Fruit fly (Drosophila melanogaster) whole organism, adult: ENCODE results near the gene CG12531.

ENCODE experiments used
- CG11617 ChIP-seq: fragments of 200-800 bp; sonication (Bioruptor generic); optimal IDR thresholded peaks from 2 replicates; lab custom pipeline; 2017; ENCODE audit warnings: mild to moderate bottlenecking, missing biosample characterization, missing genetic modification reagents, missing genetic modification characterization
- CG14711 ChIP-seq: fragments of 200-800 bp; sonication (Bioruptor generic); optimal IDR thresholded peaks from 2 replicates; lab custom pipeline; 2018; ENCODE audit warnings: missing biosample characterization, mild to moderate bottlenecking, missing genetic modification characterization, moderate library complexity
- CG1620 ChIP-seq: fragments of 200-800 bp; sonication (Bioruptor generic); optimal IDR thresholded peaks from 2 replicates; lab custom pipeline; 2016; ENCODE audit warnings: missing biosample characterization, missing genetic modification characterization
- Clk ChIP-seq: fragments of 200-800 bp; sonication (Bioruptor generic); optimal IDR thresholded peaks from 2 replicates; lab custom pipeline; 2017; ENCODE audit warnings: missing biosample characterization, missing genetic modification characterization
- Crg-1 ChIP-seq: fragments of 200-800 bp; sonication (Bioruptor generic); optimal IDR thresholded peaks from 2 replicates; lab custom pipeline; 2016; ENCODE audit warnings: missing biosample characterization, missing genetic modification characterization
- Hr96 ChIP-seq: fragments of 200-800 bp; sonication (Bioruptor generic); optimal IDR thresholded peaks from 2 replicates; lab custom pipeline; 2016; ENCODE audit warnings: missing biosample characterization, missing genetic modification characterization
- Mnt ChIP-seq: fragments of 200-800 bp; sonication (Bioruptor generic); optimal IDR thresholded peaks from 2 replicates; lab custom pipeline; 2016; ENCODE audit warnings: missing biosample characterization, mild to moderate bottlenecking, missing genetic modification characterization
- bab1 ChIP-seq: fragments of 200-800 bp; sonication (Bioruptor generic); optimal IDR thresholded peaks from 3 replicates; lab custom pipeline; 2019; ENCODE audit warnings: missing biosample characterization, mild to moderate bottlenecking, missing genetic modification characterization, moderate library complexity
- kay ChIP-seq: fragments of 200-800 bp; sonication (Bioruptor generic); peaks from one replicate; lab custom pipeline; 2016; ENCODE audit warnings: missing biosample characterization, missing genetic modification characterization, borderline replicate concordance
- ovo ChIP-seq: fragments of 200-800 bp; sonication (Bioruptor generic); optimal IDR thresholded peaks from 2 replicates; lab custom pipeline; 2016; ENCODE audit warnings: missing biosample characterization, missing genetic modification characterization
- pad ChIP-seq: fragments of 200-800 bp; sonication (Bioruptor generic); optimal IDR thresholded peaks from 3 replicates; lab custom pipeline; 2017; ENCODE audit warnings: missing biosample characterization, missing genetic modification characterization, mild to moderate bottlenecking, moderate library complexity, missing genetic modification reagents
- tj ChIP-seq: fragments of 200-800 bp; sonication (Bioruptor generic); optimal IDR thresholded peaks from 3 replicates; lab custom pipeline; 2017; ENCODE audit warnings: missing biosample characterization, mild to moderate bottlenecking, missing genetic modification characterization, moderate library complexity
- toe ChIP-seq: fragments of 200-800 bp; sonication (Bioruptor generic); optimal IDR thresholded peaks from 2 replicates; lab custom pipeline; 2016; ENCODE audit warnings: missing biosample characterization, missing genetic modification characterization

- TF ChIP-seq Crg-1 (GFP tag; lab: Kevin White, UChicago), result no peak
- no peak for TF ChIP-seq Mnt (GFP tag; lab: Kevin White, UChicago)
- TF ChIP-seq CG14711 (tag; lab: Kevin White, UChicago), result no peak
- no peak for TF ChIP-seq CG1620
- no peak for TF ChIP-seq toe (GFP tag; lab: Kevin White, UChicago)
- TF ChIP-seq Clk (GFP tag; lab: Kevin White, UChicago), result no peak
- no peak for TF ChIP-seq tj
- TF ChIP-seq pad (GFP tag; lab: Kevin White, UChicago), result no peak
- TF ChIP-seq kay (GFP tag; lab: Kevin White, UChicago), result no peak
- no peak for TF ChIP-seq CG11617 (GFP tag; lab: Kevin White, UChicago)
- TF ChIP-seq bab1 (GFP tag; lab: Kevin White, UChicago), result no peak
- TF ChIP-seq Hr96 (GFP tag; lab: Kevin White, UChicago), result peak; percentile 5
- TF ChIP-seq ovo (GFP tag; lab: Kevin White, UChicago), result no peak
Measured at dm6 chrX:19717041-19717440, 1.7 kb upstream of the CG12531 start.
